Fruit fly (Drosophila melanogaster): Measurements from ENCODE around the gene CG33494.

CG33494 gene

DNA sequence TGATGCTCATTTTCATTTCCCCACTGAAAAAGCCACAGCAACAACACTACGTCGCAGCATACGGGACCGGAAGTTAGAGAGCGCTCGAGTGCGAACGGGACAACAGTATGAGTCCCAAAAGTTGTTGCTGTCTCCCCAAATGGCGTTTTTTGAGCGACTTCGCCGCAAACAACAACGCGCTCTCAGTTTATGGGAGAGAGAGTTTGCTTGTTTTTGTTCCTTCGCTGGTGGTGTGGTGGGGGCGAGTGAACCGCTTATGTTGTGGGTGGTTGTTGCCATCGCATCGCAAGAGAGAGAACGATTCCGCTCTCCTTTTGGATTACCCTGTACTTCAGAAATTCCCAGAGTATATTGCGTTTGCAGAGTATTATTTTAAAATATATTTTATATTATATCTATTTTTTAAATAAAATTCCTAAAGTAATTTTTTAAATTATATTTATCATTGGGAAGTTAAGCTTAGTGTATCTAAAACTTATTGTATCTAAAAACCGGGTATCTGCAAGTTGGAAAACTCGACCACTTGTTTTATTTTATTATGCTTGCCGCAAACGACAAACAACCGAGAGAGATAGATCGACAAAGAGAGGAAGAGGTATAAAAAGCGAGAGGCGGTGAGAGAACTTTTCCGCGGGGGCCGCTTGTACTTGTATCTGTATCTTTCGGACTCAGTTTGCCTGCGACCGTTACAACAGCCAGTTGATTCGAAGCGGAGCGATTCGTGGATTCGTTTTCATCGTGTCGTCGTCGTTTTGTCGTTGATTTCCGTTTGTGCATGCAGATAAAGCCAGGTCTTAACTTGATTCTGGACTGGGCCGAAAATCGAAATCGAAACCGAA, 20.7 kb upstream of the CG33494 start, which contains the start of gene msi (continued):
- TF ChIP-seq CG4404 (GFP tag; IDR thresholded peaks at IDR 0.05) (peak; percentile 97), cas (GFP tag; IDR thresholded peaks at IDR 0.05) (peak; percentile 96), CG1647 (GFP tag; optimal IDR thresholded peaks at IDR 0.05) (peak; percentile 54), CG11504 (tag; optimal IDR thresholded peaks at IDR 0.05) (peak; percentile 99), CG32532 (GFP tag; IDR thresholded peaks at IDR 0.05) (peak; percentile 99), CG15073 (GFP tag; optimal IDR thresholded peaks at IDR 0.05) (peak; percentile 76), Atf6 (GFP tag; IDR thresholded peaks at IDR 0.05) (peak; percentile 97), pum (GFP tag; optimal IDR thresholded peaks at IDR 0.05) (peak; percentile 80), CG9817 (tag; optimal IDR thresholded peaks at IDR 0.05) (peak; percentile 97), rib (GFP tag; IDR thresholded peaks at IDR 0.05) (peak; percentile 97), CG6813 (GFP tag; optimal IDR thresholded peaks at IDR 0.05) (peak; percentile 98), vfl (GFP tag; optimal IDR thresholded peaks at IDR 0.05) (peak; percentile 79), nerfin-2 (GFP tag; IDR thresholded peaks at IDR 0.05; ENCODE audit: partially characterized antibody) (no peak), zen (tag; optimal IDR thresholded peaks at IDR 0.05) (peak; percentile 98), Meics (GFP tag; optimal IDR thresholded peaks at IDR 0.05) (peak; percentile 99), jumu (GFP tag; optimal IDR thresholded peaks at IDR 0.05) (peak; percentile 65), Eip74EF (GFP tag; optimal IDR thresholded peaks at IDR 0.05) (peak in 1 of 2 experiments; percentile 99), ato (GFP tag; IDR thresholded peaks at IDR 0.05; ENCODE audit: partially characterized antibody) (no peak; the same call in 1 of the 2 replicates), crp (GFP tag; optimal IDR thresholded peaks at IDR 0.05) (peak in 1 of 2 experiments; percentile 69), fd64A (GFP tag; optimal IDR thresholded peaks at IDR 0.05) (peak; percentile 88), tap (tag; optimal IDR thresholded peaks at IDR 0.05) (peak; percentile 98), Poxn (GFP tag; IDR thresholded peaks at IDR 0.05) (peak; percentile 96), yki (optimal IDR thresholded peaks at IDR 0.05) (peak; percentile 54), CG1602 (GFP tag; optimal IDR thresholded peaks at IDR 0.05) (peak; percentile 99), zfh2 (GFP tag; optimal IDR thresholded peaks at IDR 0.05) (peak; percentile 67), br (optimal IDR thresholded peaks at IDR 0.05) (no peak), Scr (GFP tag; IDR thresholded peaks at IDR 0.05; ENCODE audit: partially characterized antibody) (peak; percentile 36; the same call in 1 of the 2 replicates), Aef1 (GFP tag; IDR thresholded peaks at IDR 0.05) (peak; percentile 98), Opbp (GFP tag; IDR thresholded peaks at IDR 0.05; ENCODE audit: partially characterized antibody) (no peak; the same call in 1 of the 3 replicates), sd (tag; optimal IDR thresholded peaks at IDR 0.05) (peak; percentile 98), Camta (GFP tag; optimal IDR thresholded peaks at IDR 0.05) (peak; percentile 20), CG15479 (GFP tag; optimal IDR thresholded peaks at IDR 0.05) (peak; percentile 46), HmgZ (tag; optimal IDR thresholded peaks at IDR 0.05) (peak; percentile 96), CG34422 (GFP tag; IDR thresholded peaks at IDR 0.05) (peak; percentile 99), unc-4 (GFP tag; IDR thresholded peaks at IDR 0.05; ENCODE audit: partially characterized antibody) (peak; percentile 29), en (GFP tag; optimal IDR thresholded peaks at IDR 0.05) (peak; percentile 26), CG31441 (GFP tag; IDR thresholded peaks at IDR 0.05) (peak; percentile 100), CG8359 (GFP tag; optimal IDR thresholded peaks at IDR 0.05; ENCODE audit: borderline replicate concordance) (peak; percentile 91), Sox100B (GFP tag; optimal IDR thresholded peaks at IDR 0.05) (peak; percentile 100), her (GFP tag; optimal IDR thresholded peaks at IDR 0.05) (peak; percentile 39), pnt (GFP tag; optimal IDR thresholded peaks at IDR 0.05) (peak; percentile 81), C15 (GFP tag; IDR thresholded peaks at IDR 0.05) (peak; percentile 97), CG9797 (GFP tag; optimal IDR thresholded peaks at IDR 0.05) (peak; percentile 57), gcm (GFP tag; optimal IDR thresholded peaks at IDR 0.05) (peak; percentile 99), CG10209 (GFP tag; optimal IDR thresholded peaks at IDR 0.05) (peak; percentile 99), CG7357 (GFP tag; IDR thresholded peaks at IDR 0.05) (peak; percentile 97), Atf-2 (GFP tag; optimal IDR thresholded peaks at IDR 0.05) (peak; percentile 68), Ets97D (GFP tag; optimal IDR thresholded peaks at IDR 0.05) (peak; percentile 98)
